Worm (Caenorhabditis elegans) whole organism, L1 larva: Measurements from ENCODE around the gene M163.1.

Experiments
- C16A3.4 ChIP-seq: fragments of 150-350 bp; optimal IDR thresholded peaks from 2 replicates; lab custom pipeline; 2014; ENCODE audit warnings: missing biosample characterization, missing genetic modification characterization
- F16B12.6 ChIP-seq: fragments of 150-350 bp; optimal IDR thresholded peaks from 2 replicates; lab custom pipeline; 2014; ENCODE audit warnings: missing biosample characterization, missing genetic modification characterization
- alr-1 ChIP-seq: fragments of 200-800 bp; sonication (Bioruptor generic); optimal IDR thresholded peaks from 2 replicates; lab custom pipeline; 2018; ENCODE audit warnings: borderline replicate concordance, mild to moderate bottlenecking, missing genetic modification characterization, missing compliant biosample characterization
- aly-2 ChIP-seq: fragments of 150-350 bp; optimal IDR thresholded peaks from 2 replicates; lab custom pipeline; 2014; ENCODE audit warnings: missing biosample characterization, missing genetic modification characterization
- ama-1 ChIP-seq: fragments of 150-350 bp; optimal IDR thresholded peaks from 2 replicates; lab custom pipeline; 2014
- ceh-63 ChIP-seq: fragments of 200-800 bp; sonication (Bioruptor generic); optimal IDR thresholded peaks from 2 replicates; lab custom pipeline; 2018; ENCODE audit warnings: mild to moderate bottlenecking, missing genetic modification characterization, missing compliant biosample characterization
- ceh-8 ChIP-seq: fragments of 200-800 bp; sonication (Bioruptor generic); optimal IDR thresholded peaks from 2 replicates; lab custom pipeline; 2018; ENCODE audit warnings: mild to moderate bottlenecking, missing genetic modification characterization, moderate library complexity, missing compliant biosample characterization
- dsc-1 ChIP-seq: sonication (generic microtip); optimal IDR thresholded peaks from 2 replicates; lab custom pipeline; 2016; ENCODE audit warnings: mild to moderate bottlenecking, missing genetic modification characterization, missing compliant biosample characterization
- efl-1 ChIP-seq, 4 experiments: fragments of 150-350 bp; optimal IDR thresholded peaks in 3 of 4; peaks in 1 of 4; 1 replicate in 1 of 4; 2 replicates in 3 of 4; lab custom pipeline; 2014; ENCODE audit warnings: missing biosample characterization in 2 of 4, missing genetic modification characterization in 2 of 4, missing genetic modification reagents in 2 of 4
- egl-13 ChIP-seq: sonication (generic microtip); optimal IDR thresholded peaks from 2 replicates; lab custom pipeline; 2016; ENCODE audit warnings: missing genotype, missing genetic modification reagents, missing genetic modification characterization, missing compliant biosample characterization
- elt-3 ChIP-seq, 6 experiments: fragments of 150-350 bp in 1 of 6; sonication (generic microtip); optimal IDR thresholded peaks; 2 replicates each; lab custom pipeline; 2017 to 2018; ENCODE audit warnings: missing biosample characterization in 6 of 6, missing genetic modification characterization in 6 of 6, inconsistent platforms in 1 of 6
- ets-5 ChIP-seq: fragments of 200-800 bp; sonication (Bioruptor generic); IDR thresholded peaks from 2 replicates; pipeline ENCODE4 v1.3.6; 2022; ENCODE audit warnings: missing genetic modification characterization, missing compliant biosample characterization
- fkh-4 ChIP-seq: sonication (generic microtip); optimal IDR thresholded peaks from 2 replicates; lab custom pipeline; 2016; ENCODE audit warnings: missing compliant biosample characterization, missing genetic modification characterization, borderline replicate concordance
- fkh-8 ChIP-seq: sonication (generic microtip); optimal IDR thresholded peaks from 2 replicates; lab custom pipeline; 2016; ENCODE audit warnings: mild to moderate bottlenecking, missing genetic modification characterization, missing compliant biosample characterization
- fos-1 ChIP-seq: fragments of 150-350 bp; optimal IDR thresholded peaks from 2 replicates; lab custom pipeline; 2014; ENCODE audit warnings: missing biosample characterization, missing genetic modification characterization
- grh-1 ChIP-seq: fragments of 200-800 bp; sonication (Bioruptor generic); IDR thresholded peaks from 2 replicates; pipeline ENCODE4 v1.3.6; 2022; ENCODE audit warnings: missing genetic modification reagents, missing genetic modification characterization, missing compliant biosample characterization
- hlh-17 ChIP-seq: fragments of 200-800 bp; sonication (Bioruptor generic); optimal IDR thresholded peaks from 2 replicates; lab custom pipeline; 2018; ENCODE audit warnings: missing genetic modification characterization, mild to moderate bottlenecking, missing compliant biosample characterization, moderate library complexity, borderline replicate concordance
- irx-1 ChIP-seq: sonication (generic microtip); optimal IDR thresholded peaks from 2 replicates; lab custom pipeline; 2016; ENCODE audit warnings: missing genetic modification characterization, missing compliant biosample characterization
- lin-13 ChIP-seq: fragments of 150-350 bp; optimal IDR thresholded peaks from 2 replicates; lab custom pipeline; 2014; ENCODE audit warnings: missing biosample characterization, missing genetic modification reagents, missing genetic modification characterization
- lin-15B ChIP-seq: fragments of 150-350 bp; sonication (generic microtip); optimal IDR thresholded peaks from 3 replicates; lab custom pipeline; 2014; ENCODE audit warnings: missing biosample characterization, missing genetic modification characterization
- lin-35 ChIP-seq, 2 experiments: fragments of 150-350 bp; optimal IDR thresholded peaks; 2 replicates each; lab custom pipeline; 2014; ENCODE audit warnings: missing biosample characterization in 2 of 2, missing genetic modification characterization in 2 of 2, missing genetic modification reagents in 2 of 2
- lin-39 ChIP-seq: fragments of 150-350 bp; optimal IDR thresholded peaks from 2 replicates; lab custom pipeline; 2014; ENCODE audit warnings: missing biosample characterization, missing genetic modification reagents, missing genetic modification characterization
- lir-3 ChIP-seq: sonication (generic microtip); optimal IDR thresholded peaks from 2 replicates; lab custom pipeline; 2016; ENCODE audit warnings: mild to moderate bottlenecking, missing genetic modification characterization, moderate library complexity, missing compliant biosample characterization; ENCODE audit not compliant: poor library complexity
- lsy-2 ChIP-seq, 2 experiments: fragments of 150-350 bp; optimal IDR thresholded peaks; 2 replicates each; lab custom pipeline; 2014; ENCODE audit warnings: missing biosample characterization in 2 of 2, missing genetic modification characterization in 2 of 2
- mdl-1 ChIP-seq, 2 experiments: fragments of 150-350 bp; optimal IDR thresholded peaks; 2 replicates each; lab custom pipeline; 2014 to 2017; ENCODE audit warnings: missing biosample characterization in 2 of 2, missing genetic modification characterization in 2 of 2, inconsistent platforms in 1 of 2
- mep-1 ChIP-seq: fragments of 150-350 bp; optimal IDR thresholded peaks from 2 replicates; lab custom pipeline; 2014; ENCODE audit warnings: missing biosample characterization, missing genetic modification characterization
- nhr-237 ChIP-seq: fragments of 150-350 bp; optimal IDR thresholded peaks from 2 replicates; lab custom pipeline; 2014; ENCODE audit warnings: missing biosample characterization, missing genetic modification characterization
- nhr-76 ChIP-seq: sonication (generic microtip); optimal IDR thresholded peaks from 2 replicates; lab custom pipeline; 2017; ENCODE audit warnings: missing biosample characterization, missing genetic modification characterization
- nhr-77 ChIP-seq: fragments of 150-350 bp; optimal IDR thresholded peaks from 2 replicates; lab custom pipeline; 2014; ENCODE audit warnings: missing biosample characterization, missing genetic modification characterization
- nhr-90 ChIP-seq: sonication (generic microtip); optimal IDR thresholded peaks from 2 replicates; lab custom pipeline; 2016; ENCODE audit warnings: mild to moderate bottlenecking, missing genetic modification characterization, missing compliant biosample characterization; ENCODE audit not compliant: poor library complexity
- pag-3 ChIP-seq: sonication (generic microtip); optimal IDR thresholded peaks from 2 replicates; lab custom pipeline; 2017; ENCODE audit warnings: missing genetic modification characterization, mild to moderate bottlenecking, missing compliant biosample characterization, antibody characterized with exemption, borderline replicate concordance; ENCODE audit not compliant: insufficient read depth
- pax-3 ChIP-seq: fragments of 200-800 bp; sonication (Bioruptor generic); optimal IDR thresholded peaks from 2 replicates; lab custom pipeline; 2018; ENCODE audit warnings: mild to moderate bottlenecking, missing genetic modification characterization, moderate library complexity, missing compliant biosample characterization
- pqm-1 ChIP-seq: sonication (generic microtip); optimal IDR thresholded peaks from 3 replicates; lab custom pipeline; 2017; ENCODE audit warnings: missing biosample characterization, missing genetic modification characterization
- rnt-1 ChIP-seq: sonication (generic microtip); optimal IDR thresholded peaks from 2 replicates; lab custom pipeline; 2016; ENCODE audit warnings: mild to moderate bottlenecking, missing genetic modification characterization, moderate library complexity, missing compliant biosample characterization
- skn-1 ChIP-seq: fragments of 150-350 bp; optimal IDR thresholded peaks from 2 replicates; lab custom pipeline; 2014; ENCODE audit warnings: missing biosample characterization, missing genetic modification characterization
- sox-4 ChIP-seq: sonication (generic microtip); optimal IDR thresholded peaks from 2 replicates; lab custom pipeline; 2016; ENCODE audit warnings: missing genetic modification characterization, missing compliant biosample characterization
- sptf-1 ChIP-seq: fragments of 150-350 bp; optimal IDR thresholded peaks from 2 replicates; lab custom pipeline; 2014; ENCODE audit warnings: missing biosample characterization, missing genetic modification characterization
- sup-37 ChIP-seq: fragments of 200-800 bp; sonication (Bioruptor generic); optimal IDR thresholded peaks from 2 replicates; lab custom pipeline; 2018; ENCODE audit warnings: mild to moderate bottlenecking, missing genetic modification characterization, missing compliant biosample characterization
- swsn-7 ChIP-seq: sonication (generic microtip); optimal IDR thresholded peaks from 2 replicates; lab custom pipeline; 2016; ENCODE audit warnings: missing genetic modification characterization, missing compliant biosample characterization
- tlp-1 ChIP-seq: fragments of 150-350 bp; optimal IDR thresholded peaks from 2 replicates; lab custom pipeline; 2014; ENCODE audit warnings: missing biosample characterization, missing genetic modification characterization
- unc-30 ChIP-seq: sonication (generic microtip); optimal IDR thresholded peaks from 2 replicates; lab custom pipeline; 2017; ENCODE audit warnings: missing biosample characterization, missing genetic modification characterization
- unc-62 ChIP-seq: fragments of 150-350 bp; optimal IDR thresholded peaks from 2 replicates; lab custom pipeline; 2014; ENCODE audit warnings: missing biosample characterization, missing genetic modification reagents, missing genetic modification characterization
- unc-98 ChIP-seq: fragments of 200-800 bp; sonication (Bioruptor generic); IDR thresholded peaks from 2 replicates; pipeline ENCODE4 v1.3.6; 2022; ENCODE audit warnings: missing genetic modification characterization, missing compliant biosample characterization
- vab-15 ChIP-seq: sonication (generic microtip); optimal IDR thresholded peaks from 2 replicates; lab custom pipeline; 2017; ENCODE audit warnings: missing genotype, mild to moderate bottlenecking, missing genetic modification characterization, missing compliant biosample characterization
- xbp-1 ChIP-seq: sonication (generic microtip); optimal IDR thresholded peaks from 2 replicates; lab custom pipeline; 2016; ENCODE audit warnings: missing genetic modification characterization, missing compliant biosample characterization
- zag-1 ChIP-seq: fragments of 150-350 bp; optimal IDR thresholded peaks from 2 replicates; lab custom pipeline; 2014; ENCODE audit warnings: missing biosample characterization, missing genetic modification characterization
- zip-4 ChIP-seq: fragments of 200-800 bp; sonication (Bioruptor generic); optimal IDR thresholded peaks from 2 replicates; lab custom pipeline; 2018; ENCODE audit warnings: mild to moderate bottlenecking, missing genetic modification characterization, moderate library complexity, missing compliant biosample characterization
- ztf-4 ChIP-seq: fragments of 150-350 bp; optimal IDR thresholded peaks from 2 replicates; lab custom pipeline; 2014; ENCODE audit warnings: missing biosample characterization, missing genetic modification characterization

M163.1 gene

ce11 chrX:14489945-14490344 lies 13.7 kb downstream of the M163.1 start, which contains the start of gene his-24 (continued):
- TF ChIP-seq nhr-90 (peak; percentile 62), nhr-237 (tag; lab: Kevin White, UChicago) (no peak), unc-62 (GFP tag; lab: Kevin White, UChicago) (no peak), lin-39 (tag; lab: Kevin White, UChicago) (peak; percentile 14), sptf-1 (tag; lab: Kevin White, UChicago) (no peak), lin-13 (GFP tag; lab: Kevin White, UChicago) (peak; percentile 52), unc-30 (tag; lab: Kevin White, UChicago) (no peak), nhr-76 (tag; lab: Kevin White, UChicago) (no peak), lin-35 (GFP tag; optimal IDR thresholded peaks at IDR 0.05; lab: Kevin White, UChicago) (peak; percentile 39 to 73), egl-13 (tag; lab: Kevin White, UChicago) (no peak), fos-1 (peak; percentile 12), hlh-17 (GFP tag; lab: Kevin White, UChicago) (no peak), ama-1 (lab: Kevin White, UChicago) (peak; percentile 74), dsc-1 (peak; percentile 58), lin-15B (no peak), skn-1 (tag; lab: Kevin White, UChicago) (peak; percentile 43), efl-1 (optimal IDR thresholded peaks at IDR 0.05; lab: Kevin White, UChicago) (peak; percentile 46 to 48), efl-1 (GFP tag; optimal IDR thresholded peaks at IDR 0.05 in 1 of 2; lab: Kevin White, UChicago) (peak in 1 of 2 experiments; percentile 53), alr-1 (tag; lab: Kevin White, UChicago) (no peak), pag-3 (tag; lab: Kevin White, UChicago) (no peak), ets-5 (GFP tag; lab: Robert Waterston, UW) (no peak), ztf-4 (tag; lab: Kevin White, UChicago) (no peak), lsy-2 (tag; optimal IDR thresholded peaks at IDR 0.05; lab: Kevin White, UChicago) (peak; percentile 52 to 66), swsn-7 (tag; lab: Kevin White, UChicago) (peak; percentile 97), fkh-4 (tag; lab: Kevin White, UChicago) (no peak), vab-15 (peak; percentile 40), grh-1 (GFP tag; lab: Robert Waterston, UW) (peak; percentile 68), lir-3 (tag; lab: Kevin White, UChicago) (no peak), elt-3 (tag; optimal IDR thresholded peaks at IDR 0.05; lab: Kevin White, UChicago) (peak in 2 of 6 experiments; percentile 9 to 56), pax-3 (peak; percentile 18), zag-1 (tag; lab: Kevin White, UChicago) (no peak), zip-4 (GFP tag; lab: Kevin White, UChicago) (no peak), irx-1 (tag; lab: Kevin White, UChicago) (peak; percentile 64), mdl-1 (tag; optimal IDR thresholded peaks at IDR 0.05; lab: Kevin White, UChicago) (peak in 1 of 2 experiments; percentile 46), xbp-1 (peak; percentile 68), ceh-8 (GFP tag; lab: Kevin White, UChicago) (peak; percentile 52), aly-2 (no peak), sup-37 (peak; percentile 43), tlp-1 (no peak), fkh-8 (tag; lab: Kevin White, UChicago) (peak; percentile 72), mep-1 (tag; lab: Kevin White, UChicago) (peak; percentile 35), pqm-1 (tag; lab: Kevin White, UChicago) (no peak), C16A3.4 (tag; lab: Kevin White, UChicago) (peak; percentile 80), F16B12.6 (tag; lab: Kevin White, UChicago) (peak; percentile 28), sox-4 (tag; lab: Kevin White, UChicago) (no peak), rnt-1 (peak; percentile 75), ceh-63 (GFP tag; lab: Kevin White, UChicago) (no peak), unc-98 (GFP tag; lab: Robert Waterston, UW) (no peak), nhr-77 (peak; percentile 55)
